Worm (Caenorhabditis elegans) whole organism, dauer: ENCODE results near the gene gldi-7.

Source experiments
- unc-62 ChIP-seq: sonication (generic microtip); optimal IDR thresholded peaks from 2 replicates; lab custom pipeline; 2017; ENCODE audit warnings: missing biosample characterization, missing genetic modification reagents, missing genetic modification characterization

The gldi-7 gene

DNA sequence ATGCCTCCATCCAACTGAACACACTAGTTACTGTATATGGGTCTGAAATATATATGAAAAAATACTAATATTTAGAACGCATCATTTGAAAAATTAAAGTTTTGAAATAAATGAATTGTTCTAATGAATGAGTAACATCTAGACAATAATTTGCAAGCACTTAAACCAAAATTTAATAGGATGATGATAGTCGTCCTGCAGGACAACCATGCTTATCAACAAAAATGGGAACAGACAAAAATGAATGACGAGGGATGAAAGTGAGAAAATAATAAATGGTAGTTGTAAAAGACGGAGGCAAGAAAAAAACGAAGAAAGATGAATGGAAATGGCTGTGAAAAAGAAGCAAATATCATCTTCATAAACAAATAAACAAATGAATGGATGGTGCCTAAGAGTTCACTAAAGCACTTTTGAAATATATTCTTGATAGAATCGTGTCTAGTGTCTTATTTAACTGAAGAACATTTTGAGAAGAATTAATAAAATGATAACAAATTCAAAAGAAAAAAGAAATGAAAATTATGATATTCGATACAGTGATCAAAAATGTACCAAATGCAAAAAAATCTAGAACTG lies at the start of gene gldi-7:
Gene gldi-7, minus strand, starts transcription at position 42 of the 579 bp plus-strand sequence.
- TF ChIP-seq unc-62: no peak

- TF ChIP-seq unc-62: no peak
Observed at ce11 chrII:8577509-8578099, 46.6 kb upstream of the gldi-7 start, which contains the start of gene F54C9.9. Gene F54C9.9, plus strand, starts transcription at chrII:8578049.

DNA sequence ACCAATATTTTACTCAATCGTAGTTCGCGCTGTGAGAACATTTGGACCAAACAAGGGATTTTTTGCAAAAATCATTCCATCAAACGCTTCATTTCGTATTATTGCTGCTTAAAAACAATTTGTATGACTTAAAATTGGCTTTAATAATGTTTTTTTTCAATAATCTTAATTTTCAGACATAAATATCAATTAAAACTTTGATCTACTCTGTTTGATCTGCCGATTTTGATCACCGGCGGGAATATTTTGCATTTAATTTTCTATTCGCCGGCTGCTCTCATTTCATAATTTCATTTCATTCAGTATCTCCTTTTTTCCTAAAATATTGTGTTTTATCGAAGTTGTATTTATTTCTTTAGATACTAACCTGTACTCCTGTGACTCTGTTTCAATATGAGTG lies 44.2 kb upstream of the gldi-7 start, which contains the start of gene puf-5:
Gene puf-5, plus strand, starts transcription at position 358 of the 400 bp plus-strand sequence.
- no peak for TF ChIP-seq unc-62

- no peak for TF ChIP-seq unc-62
Observed at ce11 chrII:8573044-8573443, 42.0 kb upstream of the gldi-7 start, which contains the start of gene F54C9.7. Gene F54C9.7, plus strand, starts transcription at chrII:8573344.

- no peak for TF ChIP-seq unc-62
Observed at ce11 chrII:8570977-8571376, 40.0 kb upstream of the gldi-7 start, which contains the start of gene bcs-1. Gene bcs-1, plus strand, starts transcription at chrII:8571085.

DNA sequence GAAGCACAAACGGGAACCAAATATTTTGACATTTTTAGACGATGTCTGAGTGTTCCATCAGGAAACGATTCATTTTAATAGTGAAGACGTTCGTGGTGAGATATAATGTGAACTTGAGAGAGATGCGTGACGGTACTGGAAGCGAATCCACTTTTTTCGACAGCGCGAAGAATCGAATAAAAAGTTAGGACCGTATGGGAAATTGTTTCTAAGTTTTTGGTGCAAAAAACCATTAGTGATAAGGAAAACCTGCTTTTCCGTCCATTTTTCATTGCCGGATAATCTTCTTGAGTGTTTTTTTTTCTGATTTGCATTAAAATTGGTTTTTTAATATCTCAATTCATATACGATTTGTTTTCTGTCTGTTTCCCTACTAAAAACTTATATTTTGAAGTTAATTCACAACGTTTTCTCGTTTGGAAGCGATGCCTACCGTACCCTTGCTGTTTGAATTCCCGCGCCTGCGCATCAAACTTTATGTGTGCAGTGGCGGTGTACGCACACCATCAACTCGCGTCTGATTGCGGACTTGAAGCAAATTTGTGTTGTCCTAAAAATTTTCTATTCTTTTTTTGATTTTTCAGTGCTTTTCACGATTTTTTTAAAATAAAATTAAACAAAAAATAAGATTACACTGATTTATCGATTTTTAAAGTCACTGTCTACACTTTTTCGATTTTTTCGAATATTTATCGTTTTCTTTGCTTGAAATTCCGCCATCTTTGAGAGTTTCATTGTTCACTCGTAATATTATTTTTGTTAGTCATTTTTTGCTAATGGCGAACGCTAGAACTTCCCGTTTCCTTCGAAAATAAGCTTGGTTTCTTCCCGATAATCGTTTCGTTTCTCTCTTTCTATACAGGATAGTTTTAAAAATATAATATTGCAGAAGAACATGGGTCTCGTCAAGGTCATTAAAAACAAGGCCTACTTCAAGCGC lies 38.3 kb upstream of the gldi-7 start, which contains the start of the genes col-38 and rpl-5:
Gene col-38, minus strand, starts transcription at position 51 of the 940 bp plus-strand sequence.
Gene rpl-5, plus strand, starts transcription at position 890 of the 940 bp plus-strand sequence.
- TF ChIP-seq unc-62: no peak

DNA sequence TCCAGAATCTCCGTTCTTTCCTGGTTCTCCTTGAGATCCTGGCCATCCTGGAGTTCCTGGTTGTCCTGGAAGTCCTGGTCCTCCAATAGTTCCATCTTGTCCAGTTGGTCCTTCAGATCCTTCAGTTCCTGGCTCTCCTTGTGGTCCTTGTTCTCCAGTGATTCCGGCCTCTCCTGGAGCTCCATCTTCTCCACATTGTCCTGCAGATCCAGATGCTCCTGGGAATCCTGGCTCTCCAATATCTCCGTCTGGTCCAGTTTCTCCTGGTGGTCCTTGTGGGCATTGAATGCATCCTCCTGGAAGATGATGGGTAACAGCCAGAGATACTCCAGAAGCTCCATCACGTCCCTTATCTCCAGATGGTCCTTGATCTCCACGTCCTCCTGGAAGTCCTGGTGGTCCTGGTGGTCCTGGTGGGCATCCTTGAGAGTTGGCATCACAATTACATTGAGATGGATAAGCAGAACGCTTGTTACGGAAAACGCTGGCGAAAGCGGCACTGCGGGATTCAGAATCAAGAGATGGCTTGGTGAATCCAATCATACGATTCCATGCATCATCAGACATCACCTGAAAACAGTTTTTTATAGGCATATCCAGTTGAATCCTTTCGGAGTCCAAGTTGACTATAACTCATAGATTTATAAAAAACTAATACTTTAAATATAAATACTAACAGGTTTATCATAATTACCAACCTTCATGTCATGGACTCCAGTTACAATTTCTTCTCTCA lies 37.4 kb upstream of the gldi-7 start:
- TF ChIP-seq unc-62: no peak

DNA sequence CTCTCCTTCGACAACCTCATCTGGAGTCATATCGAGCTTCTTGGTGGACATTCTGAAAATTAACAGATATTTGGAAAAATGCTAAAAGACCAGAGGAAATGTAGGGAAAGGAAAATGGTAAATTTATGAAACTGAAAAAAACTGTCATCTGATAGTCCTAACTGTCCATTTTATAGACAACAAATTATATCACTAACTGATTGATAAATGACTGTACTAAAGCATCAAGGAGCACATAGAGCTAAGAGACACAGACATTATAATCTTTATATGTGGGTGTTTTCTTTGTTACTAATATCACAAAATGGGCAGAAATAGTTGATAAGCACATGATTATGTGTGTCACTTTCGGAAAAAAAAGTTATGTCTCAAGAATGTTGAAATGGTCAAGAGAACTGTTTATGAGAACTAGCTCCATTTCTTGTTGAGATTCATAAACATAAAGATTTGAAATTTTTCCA lies 35.8 kb upstream of the gldi-7 start, which contains the start of gene F54C9.3:
Gene F54C9.3, minus strand, starts transcription at position 51 of the 461 bp plus-strand sequence.
- no peak for TF ChIP-seq unc-62

DNA sequence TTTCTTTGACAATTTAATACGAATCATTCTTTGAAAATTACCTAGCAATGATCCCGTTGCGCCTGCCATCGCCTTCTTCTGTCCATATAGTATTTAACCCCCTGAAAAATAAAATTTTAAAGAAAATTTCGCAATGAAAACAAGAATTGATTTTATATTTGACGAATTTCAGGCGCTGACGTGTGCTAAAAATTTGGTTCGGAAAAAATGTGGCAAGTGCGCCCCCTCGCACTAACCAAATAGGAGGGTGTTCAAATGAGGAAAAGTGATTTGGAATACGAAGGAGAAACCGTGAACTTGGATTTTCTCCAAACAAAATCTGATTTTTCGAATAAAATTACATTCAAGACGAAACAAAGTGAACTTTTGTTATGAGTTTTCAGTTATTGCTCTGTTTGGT lies 35.0 kb upstream of the gldi-7 start, which contains the start of gene stc-1:
Gene stc-1, minus strand, starts transcription at position 101 of the 400 bp plus-strand sequence.
- no peak for TF ChIP-seq unc-62

- TF ChIP-seq unc-62: no peak
Observed at ce11 chrII:8562002-8562401, 31.0 kb upstream of the gldi-7 start, which contains the start of gene F54C9.14. Gene F54C9.14, plus strand, starts transcription at chrII:8562302.

DNA sequence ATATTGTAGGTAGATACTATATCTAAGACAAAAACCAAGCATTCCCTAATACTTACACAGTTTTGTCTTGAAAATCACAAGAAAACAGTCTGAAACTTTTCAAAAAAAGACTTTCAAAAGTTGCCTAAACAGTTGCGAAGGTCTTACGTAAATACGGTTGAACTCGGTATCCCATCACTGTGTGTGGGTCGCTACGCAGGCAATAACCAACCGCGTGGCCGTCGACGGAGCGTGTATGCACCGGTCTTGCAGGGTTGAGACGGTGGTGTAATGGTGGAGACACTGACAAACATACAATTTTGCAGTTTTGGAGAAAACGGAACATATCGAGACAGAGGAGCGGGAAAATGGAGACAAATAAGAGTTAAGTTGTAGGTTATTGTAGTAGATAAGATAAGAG lies 30.2 kb upstream of the gldi-7 start, which contains the start of gene iff-2:
Gene iff-2, minus strand, starts transcription at position 141 of the 400 bp plus-strand sequence.
- TF ChIP-seq unc-62: no peak

ce11 chrII:8559188-8559587 lies 28.2 kb upstream of the gldi-7 start:
- no peak for TF ChIP-seq unc-62

DNA sequence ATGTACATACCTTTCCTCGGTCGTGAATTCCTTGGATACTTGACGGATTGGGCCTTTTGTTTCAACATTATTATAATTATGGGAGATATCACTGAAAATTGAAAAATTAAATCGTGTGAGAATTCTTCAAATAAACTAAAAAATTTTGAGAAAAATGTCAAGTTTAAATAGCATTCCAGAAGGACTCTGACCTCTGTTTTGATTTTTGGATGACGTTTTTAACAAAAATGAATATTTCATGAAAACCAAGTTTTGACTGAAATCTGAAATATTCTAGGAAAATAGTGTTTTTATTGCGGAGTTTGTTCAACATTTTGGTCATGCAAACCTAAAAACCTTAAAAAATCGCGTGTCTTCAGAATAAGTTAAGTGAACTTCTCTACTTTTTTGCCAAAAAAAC lies 25.1 kb upstream of the gldi-7 start, which contains the start of gene glb-27:
Gene glb-27, minus strand, starts transcription at position 101 of the 400 bp plus-strand sequence.
- TF ChIP-seq unc-62: no peak

ce11 chrII:8554568-8554967 lies 23.5 kb upstream of the gldi-7 start:
- TF ChIP-seq unc-62: no peak

DNA sequence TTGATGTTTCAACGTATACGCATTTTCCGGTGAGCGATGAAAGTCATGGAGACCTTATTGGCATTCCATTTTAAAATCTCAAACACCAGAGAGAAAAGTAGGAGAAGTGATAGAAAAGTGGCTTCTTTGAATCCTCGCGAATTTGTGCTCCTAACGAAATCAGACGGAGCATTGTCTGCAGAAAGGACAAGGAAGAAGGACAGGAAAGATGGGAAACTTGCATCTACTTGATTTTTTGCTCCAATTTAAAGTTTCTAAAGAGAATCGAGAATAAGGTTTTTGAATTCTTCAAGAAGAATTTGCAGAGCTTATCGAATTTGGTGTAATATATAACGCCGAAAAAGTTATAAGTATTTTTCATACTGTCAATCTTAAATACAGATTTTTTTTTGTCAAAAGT lies 20.1 kb upstream of the gldi-7 start:
- no peak for TF ChIP-seq unc-62

ce11 chrII:8546975-8547374 lies 16.0 kb upstream of the gldi-7 start:
- TF ChIP-seq unc-62: no peak
